Worm (Caenorhabditis elegans): ENCODE data around the gene M28.9.

- TF ChIP-seq W03F9.2 (tag; optimal IDR thresholded peaks at IDR 0.05) (no peak), dao-5 (tag; optimal IDR thresholded peaks at IDR 0.05) (no peak)
These were observed 25.8 kb downstream of the M28.9 start, which contains the start of gene D2089.3 for ce11 chrII:10665031-10665430.
